Worm (Caenorhabditis elegans) whole organism, L3 larva: ENCODE measurements around the gene nhr-10.
A peak's percentile ranks its signal among the peaks of the same experiment; 100 is the strongest.

Experiments
- ZK546.5 ChIP-seq: sonication (generic microtip); optimal IDR thresholded peaks from 2 replicates; lab custom pipeline; 2017; ENCODE audit warnings: missing biosample characterization, missing genetic modification characterization
- ama-1 ChIP-seq: fragments of 150-350 bp; optimal IDR thresholded peaks from 2 replicates; lab custom pipeline; 2018
- ceh-16 ChIP-seq: sonication (generic microtip); optimal IDR thresholded peaks from 2 replicates; lab custom pipeline; 2017; ENCODE audit warnings: missing biosample characterization, missing genetic modification characterization
- ceh-82 ChIP-seq: fragments of 150-350 bp; optimal IDR thresholded peaks from 2 replicates; lab custom pipeline; 2014; ENCODE audit warnings: missing biosample characterization, missing genetic modification characterization
- ceh-9 ChIP-seq: sonication (generic microtip); optimal IDR thresholded peaks from 2 replicates; lab custom pipeline; 2018; ENCODE audit warnings: missing biosample characterization, missing genetic modification characterization
- daf-12 ChIP-seq: fragments of 150-350 bp; optimal IDR thresholded peaks from 2 replicates; lab custom pipeline; 2014; ENCODE audit warnings: missing biosample characterization, missing genetic modification reagents, missing genetic modification characterization
- egl-27 ChIP-seq: sonication (generic microtip); optimal IDR thresholded peaks from 4 replicates; lab custom pipeline; 2017; ENCODE audit warnings: missing biosample characterization, missing genetic modification reagents, missing genetic modification characterization
- egl-5 ChIP-seq: fragments of 150-350 bp; optimal IDR thresholded peaks from 2 replicates; lab custom pipeline; 2017; ENCODE audit warnings: missing biosample characterization, missing genetic modification reagents, missing genetic modification characterization, inconsistent platforms
- elt-1 ChIP-seq: fragments of 150-350 bp; optimal IDR thresholded peaks from 2 replicates; lab custom pipeline; 2014; ENCODE audit warnings: missing biosample characterization, missing genetic modification characterization
- elt-2 ChIP-seq: sonication (generic microtip); optimal IDR thresholded peaks from 2 replicates; lab custom pipeline; 2016; ENCODE audit warnings: missing genetic modification reagents, mild to moderate bottlenecking, missing genetic modification characterization, missing compliant biosample characterization
- fkh-10 ChIP-seq: sonication (generic microtip); optimal IDR thresholded peaks from 2 replicates; lab custom pipeline; 2017; ENCODE audit warnings: missing biosample characterization, missing genetic modification reagents, missing genetic modification characterization
- fkh-2 ChIP-seq: fragments of 150-350 bp; optimal IDR thresholded peaks from 2 replicates; lab custom pipeline; 2014; ENCODE audit warnings: missing biosample characterization, missing genetic modification reagents, missing genetic modification characterization
- fos-1 ChIP-seq: fragments of 150-350 bp; optimal IDR thresholded peaks from 2 replicates; lab custom pipeline; 2014; ENCODE audit warnings: missing biosample characterization, missing genetic modification characterization
- hmg-11 ChIP-seq: sonication (generic microtip); optimal IDR thresholded peaks from 2 replicates; lab custom pipeline; 2016; ENCODE audit warnings: missing genetic modification characterization, missing compliant biosample characterization
- jun-1 ChIP-seq: fragments of 150-350 bp; optimal IDR thresholded peaks from 2 replicates; lab custom pipeline; 2014; ENCODE audit warnings: missing biosample characterization, missing genetic modification reagents, missing genetic modification characterization
- lin-15B ChIP-seq: fragments of 150-350 bp; optimal IDR thresholded peaks from 2 replicates; lab custom pipeline; 2014; ENCODE audit warnings: missing biosample characterization, missing genetic modification characterization
- lin-39 ChIP-seq: fragments of 150-350 bp; optimal IDR thresholded peaks from 2 replicates; lab custom pipeline; 2018; ENCODE audit warnings: missing biosample characterization, missing genetic modification reagents, missing genetic modification characterization
- lsy-12 ChIP-seq: sonication (generic microtip); optimal IDR thresholded peaks from 2 replicates; lab custom pipeline; 2016; ENCODE audit warnings: mild to moderate bottlenecking, missing genetic modification characterization, missing compliant biosample characterization
- mml-1 ChIP-seq: fragments of 150-350 bp; sonication (generic microtip); optimal IDR thresholded peaks from 3 replicates; lab custom pipeline; 2014; ENCODE audit warnings: missing biosample characterization, missing genetic modification characterization
- nfya-1 ChIP-seq: sonication (generic microtip); optimal IDR thresholded peaks from 2 replicates; lab custom pipeline; 2017; ENCODE audit warnings: missing genetic modification characterization, mild to moderate bottlenecking, missing compliant biosample characterization, antibody characterized with exemption, moderate library complexity; ENCODE audit not compliant: insufficient read depth
- nhr-12 ChIP-seq: fragments of 150-350 bp; optimal IDR thresholded peaks from 2 replicates; lab custom pipeline; 2014; ENCODE audit warnings: missing biosample characterization, missing genetic modification characterization
- nhr-23 ChIP-seq: fragments of 150-350 bp; optimal IDR thresholded peaks from 2 replicates; lab custom pipeline; 2014; ENCODE audit warnings: missing biosample characterization, missing genetic modification reagents, missing genetic modification characterization
- nhr-237 ChIP-seq: fragments of 150-350 bp; optimal IDR thresholded peaks from 2 replicates; lab custom pipeline; 2014; ENCODE audit warnings: missing biosample characterization, missing genetic modification characterization
- nhr-25 ChIP-seq: sonication (generic microtip); optimal IDR thresholded peaks from 2 replicates; lab custom pipeline; 2017; ENCODE audit warnings: missing biosample characterization, missing genetic modification characterization
- nhr-28 ChIP-seq: fragments of 150-350 bp; optimal IDR thresholded peaks from 2 replicates; lab custom pipeline; 2014; ENCODE audit warnings: missing biosample characterization, missing genetic modification characterization
- nhr-43 ChIP-seq: sonication (generic microtip); optimal IDR thresholded peaks from 2 replicates; lab custom pipeline; 2016; ENCODE audit warnings: mild to moderate bottlenecking, missing genetic modification characterization, missing compliant biosample characterization; ENCODE audit not compliant: poor library complexity, severe bottlenecking
- nhr-67 ChIP-seq: fragments of 150-350 bp; optimal IDR thresholded peaks from 2 replicates; lab custom pipeline; 2014; ENCODE audit warnings: missing biosample characterization, missing genetic modification characterization
- nhr-76 ChIP-seq: fragments of 150-350 bp; sonication (generic microtip); optimal IDR thresholded peaks from 5 replicates; lab custom pipeline; 2014; ENCODE audit warnings: missing biosample characterization, missing genetic modification characterization
- nhr-77 ChIP-seq: fragments of 150-350 bp; optimal IDR thresholded peaks from 2 replicates; lab custom pipeline; 2014; ENCODE audit warnings: missing biosample characterization, missing genetic modification characterization
- pha-4 ChIP-seq: fragments of 150-350 bp; optimal IDR thresholded peaks from 2 replicates; lab custom pipeline; 2014; ENCODE audit warnings: missing biosample characterization, missing genetic modification reagents, missing genetic modification characterization
- pqm-1 ChIP-seq: fragments of 150-350 bp; optimal IDR thresholded peaks from 2 replicates; lab custom pipeline; 2017; ENCODE audit warnings: missing biosample characterization, missing genetic modification characterization, inconsistent platforms
- sea-2 ChIP-seq: fragments of 150-350 bp; sonication (generic microtip); optimal IDR thresholded peaks from 4 replicates; lab custom pipeline; 2014; ENCODE audit warnings: missing biosample characterization, missing genetic modification reagents, missing genetic modification characterization
- skn-1 ChIP-seq: fragments of 150-350 bp; optimal IDR thresholded peaks from 2 replicates; lab custom pipeline; 2014; ENCODE audit warnings: missing biosample characterization, missing genetic modification characterization
- tbx-2 ChIP-seq: sonication (generic microtip); optimal IDR thresholded peaks from 2 replicates; lab custom pipeline; 2016; ENCODE audit warnings: mild to moderate bottlenecking, missing genetic modification characterization, missing compliant biosample characterization
- unc-39 ChIP-seq: sonication (generic microtip); optimal IDR thresholded peaks from 4 replicates; lab custom pipeline; 2017; ENCODE audit warnings: missing biosample characterization, missing genetic modification characterization
- unc-62 ChIP-seq: fragments of 150-350 bp; sonication (generic microtip); optimal IDR thresholded peaks from 4 replicates; lab custom pipeline; 2014; ENCODE audit warnings: missing biosample characterization, missing genetic modification reagents, missing genetic modification characterization
- zag-1 ChIP-seq: fragments of 150-350 bp; optimal IDR thresholded peaks from 2 replicates; lab custom pipeline; 2014; ENCODE audit warnings: missing biosample characterization, missing genetic modification characterization
- ztf-11 ChIP-seq: fragments of 150-350 bp; optimal IDR thresholded peaks from 2 replicates; lab custom pipeline; 2014; ENCODE audit warnings: missing biosample characterization, missing genetic modification characterization
- ztf-4 ChIP-seq: fragments of 150-350 bp; optimal IDR thresholded peaks from 2 replicates; lab custom pipeline; 2014; ENCODE audit warnings: missing biosample characterization, missing genetic modification characterization

The nhr-10 gene

DNA sequence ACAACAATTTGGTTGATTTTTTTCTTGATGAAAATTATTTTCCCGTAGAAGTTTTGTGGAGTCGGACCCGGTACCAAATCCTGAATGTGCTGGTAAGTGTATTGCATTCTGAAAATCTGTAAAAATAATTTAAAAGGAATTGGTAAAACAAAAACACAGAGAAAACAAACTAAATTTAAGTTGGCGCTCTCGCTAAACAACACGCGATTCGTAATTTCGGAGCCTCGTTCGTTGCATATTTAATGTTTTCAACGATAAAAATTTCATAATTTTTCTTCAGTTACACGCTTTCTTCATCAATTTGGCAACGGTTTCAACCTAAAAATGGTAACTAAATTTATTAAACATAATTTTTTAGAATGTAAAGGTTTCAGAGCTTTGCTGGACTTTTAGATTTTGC lies 18.3 kb upstream of the nhr-10 start, which contains the start of the genes pot-1 and ggtb-1:
TSS of gene pot-1 (minus strand) at position 120 of the 400 bp plus-strand sequence.
TSS of gene ggtb-1 (plus strand) at position 208 of the 400 bp plus-strand sequence.
- TF ChIP-seq zag-1 (tag; lab: Kevin White, UChicago) (no peak), nfya-1 (tag; lab: Kevin White, UChicago) (peak; percentile 6), ztf-11 (no peak), fkh-10 (GFP tag; lab: Kevin White, UChicago) (no peak), pha-4 (tag; lab: Kevin White, UChicago) (peak; percentile 31), tbx-2 (tag; lab: Kevin White, UChicago) (no peak), ama-1 (lab: Kevin White, UChicago) (no peak), nhr-25 (tag; lab: Kevin White, UChicago) (no peak), ceh-9 (no peak), egl-5 (tag; lab: Kevin White, UChicago) (no peak), hmg-11 (tag; lab: Kevin White, UChicago) (no peak), lin-15B (tag; lab: Kevin White, UChicago) (peak; percentile 5)

DNA sequence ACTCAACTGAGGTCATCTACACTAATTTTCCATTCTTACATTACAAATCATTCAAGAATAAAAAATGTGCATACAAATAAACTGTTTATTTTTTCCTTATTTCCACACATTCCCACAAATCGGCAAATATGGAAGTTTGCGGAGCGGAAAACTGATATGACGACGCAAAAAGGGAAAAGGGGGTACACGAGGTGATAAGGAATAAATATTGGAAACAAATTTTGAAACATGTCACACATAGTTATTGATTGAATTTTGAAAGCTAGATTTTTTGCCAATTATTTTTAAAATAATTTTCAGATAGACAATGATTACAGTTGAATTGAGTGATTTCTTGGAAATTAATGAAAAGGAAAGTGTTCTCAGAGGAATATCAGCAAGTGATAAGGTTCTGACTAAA lies 13.4 kb upstream of the nhr-10 start, which contains the start of gene viro-2:
TSS of gene viro-2 (plus strand) at position 301 of the 400 bp plus-strand sequence.
- peak; percentile 25 for TF ChIP-seq elt-2 (tag; lab: Kevin White, UChicago)

DNA sequence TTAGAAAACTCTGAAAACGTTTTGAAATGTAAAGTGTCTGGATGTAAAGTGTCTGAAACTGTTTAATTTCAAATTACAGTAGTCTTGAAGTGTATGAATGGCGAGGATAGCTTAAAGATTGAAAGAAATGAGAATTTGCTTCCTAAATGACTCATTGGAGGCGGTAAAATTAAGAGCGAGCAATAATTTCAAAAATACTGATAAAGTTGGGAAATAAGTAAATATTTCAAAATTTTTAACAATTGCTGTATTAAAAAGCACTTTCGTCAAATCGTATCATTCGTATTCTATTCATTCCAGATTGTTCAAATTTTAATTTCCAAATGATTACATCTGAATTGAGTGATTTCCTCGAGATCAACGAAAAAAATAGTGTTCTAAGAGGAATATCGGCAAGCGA lies 9.1 kb upstream of the nhr-10 start, which contains the start of gene B0280.2:
TSS of gene B0280.2 (plus strand) at position 301 of the 400 bp plus-strand sequence.
- TF ChIP-seq nhr-25 (tag; lab: Kevin White, UChicago) (no peak), nhr-23 (tag; lab: Kevin White, UChicago) (no peak), lsy-12 (tag; lab: Kevin White, UChicago) (no peak), unc-39 (tag; lab: Kevin White, UChicago) (no peak), nhr-43 (no peak), fkh-2 (tag; lab: Kevin White, UChicago) (no peak), nhr-77 (no peak), sea-2 (GFP tag; lab: Kevin White, UChicago) (no peak), lin-39 (no peak), ceh-82 (tag; lab: Kevin White, UChicago) (no peak), hmg-11 (tag; lab: Kevin White, UChicago) (no peak), nhr-237 (tag; lab: Kevin White, UChicago) (no peak), pqm-1 (no peak), nfya-1 (tag; lab: Kevin White, UChicago) (no peak), nhr-28 (tag; lab: Kevin White, UChicago) (no peak), ceh-9 (no peak), lin-15B (tag; lab: Kevin White, UChicago) (no peak), fos-1 (tag; lab: Kevin White, UChicago) (no peak)

DNA sequence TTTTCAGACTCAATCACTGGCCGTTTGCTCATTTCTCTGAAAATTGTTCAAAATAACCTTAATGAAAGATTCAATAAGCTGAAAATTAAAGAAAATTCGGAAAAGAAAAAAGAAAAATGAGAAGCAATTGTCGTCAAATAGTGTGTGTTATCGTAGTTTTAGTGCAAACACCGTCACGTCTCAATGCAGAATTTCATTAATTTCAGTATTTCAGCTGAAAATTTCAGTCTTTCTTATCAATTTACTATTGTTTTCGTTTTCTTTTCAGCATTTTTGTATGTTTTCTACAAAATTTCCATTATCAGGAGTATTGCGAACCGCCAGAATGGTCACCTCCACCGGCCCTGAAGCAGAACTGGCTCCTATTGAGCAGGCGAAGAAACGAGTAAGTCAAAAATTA lies 7.6 kb upstream of the nhr-10 start, which contains the start of the genes B0280.9 and rpia-1:
TSS of gene B0280.9 (minus strand) at position 36 of the 400 bp plus-strand sequence.
TSS of gene rpia-1 (plus strand) at position 269 of the 400 bp plus-strand sequence.
- TF ChIP-seq ceh-9 (no peak), pha-4 (tag; lab: Kevin White, UChicago) (peak; percentile 59), nhr-77 (no peak), elt-2 (tag; lab: Kevin White, UChicago) (peak; percentile 68), hmg-11 (tag; lab: Kevin White, UChicago) (peak; percentile 23), nhr-28 (tag; lab: Kevin White, UChicago) (no peak), elt-1 (tag; lab: Kevin White, UChicago) (no peak), ceh-82 (tag; lab: Kevin White, UChicago) (no peak), nfya-1 (tag; lab: Kevin White, UChicago) (peak; percentile 18), nhr-23 (tag; lab: Kevin White, UChicago) (peak; percentile 35), lin-15B (tag; lab: Kevin White, UChicago) (peak; percentile 21), pqm-1 (peak; percentile 56), skn-1 (peak; percentile 12)
- TF ChIP-seq, all 47 proteins: peak for 8

DNA sequence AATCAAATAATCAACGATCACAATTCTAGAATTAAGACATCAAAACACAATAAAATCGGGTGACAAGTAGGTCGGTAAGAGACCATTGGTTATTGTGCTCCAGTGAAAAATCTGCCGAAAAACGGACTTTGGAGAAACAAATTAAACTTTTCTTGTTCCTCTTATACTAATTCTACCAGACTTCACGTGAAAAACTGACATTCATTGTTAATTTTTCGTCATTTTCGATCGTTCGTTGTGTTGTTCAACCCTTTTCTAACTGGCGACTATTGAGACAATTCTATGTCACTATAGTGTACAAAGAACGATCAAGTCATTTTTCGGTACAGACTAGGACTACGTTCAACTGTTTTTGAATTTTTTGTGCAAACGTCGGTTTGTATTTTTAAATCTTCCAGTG lies 5.2 kb upstream of the nhr-10 start:
- TF ChIP-seq lin-15B (tag; lab: Kevin White, UChicago) (no peak), daf-12 (no peak), nhr-67 (tag; lab: Kevin White, UChicago) (no peak), fkh-10 (GFP tag; lab: Kevin White, UChicago) (no peak), jun-1 (tag; lab: Kevin White, UChicago) (peak; percentile 22), nfya-1 (tag; lab: Kevin White, UChicago) (no peak), fos-1 (tag; lab: Kevin White, UChicago) (no peak), ceh-9 (no peak), pha-4 (tag; lab: Kevin White, UChicago) (peak; percentile 31), nhr-43 (peak; percentile 28), mml-1 (no peak), ztf-11 (no peak), egl-27 (tag; lab: Kevin White, UChicago) (peak; percentile 46), ZK546.5 (no peak), pqm-1 (peak; percentile 63), nhr-28 (tag; lab: Kevin White, UChicago) (no peak), unc-39 (tag; lab: Kevin White, UChicago) (no peak), fkh-2 (tag; lab: Kevin White, UChicago) (no peak), nhr-12 (tag; lab: Kevin White, UChicago) (no peak), nhr-76 (tag; lab: Kevin White, UChicago) (no peak), elt-2 (tag; lab: Kevin White, UChicago) (peak; percentile 26), unc-62 (GFP tag; lab: Kevin White, UChicago) (no peak), ceh-16 (tag; lab: Kevin White, UChicago) (no peak), zag-1 (tag; lab: Kevin White, UChicago) (no peak), elt-1 (tag; lab: Kevin White, UChicago) (no peak), nhr-25 (tag; lab: Kevin White, UChicago) (peak; percentile 42), nhr-77 (no peak), ztf-4 (tag; lab: Kevin White, UChicago) (no peak), nhr-237 (tag; lab: Kevin White, UChicago) (no peak)
